Fruit fly (Drosophila melanogaster) whole organism, embryonic: ENCODE results near the gene Jon25Bi.

ENCODE experiments used
- Abd-B ChIP-seq: fragments of 200-800 bp; sonication (Bioruptor generic); optimal IDR thresholded peaks from 2 replicates; lab custom pipeline; 2018; ENCODE audit warnings: missing biosample characterization, mild to moderate bottlenecking, missing genetic modification characterization, moderate library complexity
- B-H1 ChIP-seq: fragments of 200-800 bp; sonication (Bioruptor generic); IDR thresholded peaks from 3 replicates; pipeline ENCODE4 v1.3.6; 2022; ENCODE audit warnings: missing biosample characterization, missing genetic modification characterization
- CG10366 ChIP-seq: fragments of 200-800 bp; sonication (Bioruptor generic); IDR thresholded peaks from 2 replicates; pipeline ENCODE4 v1.3.6; 2022; ENCODE audit warnings: missing biosample characterization, missing genetic modification characterization
- CG10462 ChIP-seq: fragments of 200-800 bp; sonication (Bioruptor generic); optimal IDR thresholded peaks from 2 replicates; lab custom pipeline; 2016; ENCODE audit warnings: missing biosample characterization, missing genetic modification characterization
- CG10543 ChIP-seq: fragments of 200-800 bp; sonication (Bioruptor generic); optimal IDR thresholded peaks from 3 replicates; lab custom pipeline; 2017; ENCODE audit warnings: missing biosample characterization, mild to moderate bottlenecking, missing genetic modification characterization, moderate library complexity
- CG10565 ChIP-seq: fragments of 200-800 bp; sonication (Bioruptor generic); optimal IDR thresholded peaks from 3 replicates; lab custom pipeline; 2016; ENCODE audit warnings: missing biosample characterization, mild to moderate bottlenecking, missing genetic modification characterization
- CG11093 ChIP-seq: fragments of 200-800 bp; sonication (Bioruptor generic); IDR thresholded peaks from 3 replicates; pipeline ENCODE4 v1.3.6; 2022; ENCODE audit warnings: missing biosample characterization, missing genetic modification characterization
- CG11560 ChIP-seq: fragments of 200-800 bp; sonication (Bioruptor generic); IDR thresholded peaks from 3 replicates; pipeline ENCODE4 v1.3.6; 2022; ENCODE audit warnings: missing biosample characterization, missing genetic modification characterization
- CG12071 ChIP-seq: fragments of 200-800 bp; sonication (Bioruptor generic); optimal IDR thresholded peaks from 3 replicates; lab custom pipeline; 2018; ENCODE audit warnings: missing biosample characterization, mild to moderate bottlenecking, missing genetic modification characterization
- CG1233 ChIP-seq: fragments of 200-800 bp; sonication (Bioruptor generic); optimal IDR thresholded peaks from 4 replicates; lab custom pipeline; 2018; ENCODE audit warnings: missing biosample characterization, mild to moderate bottlenecking, missing genetic modification characterization
- CG14860 ChIP-seq: fragments of 200-800 bp; sonication (Bioruptor generic); IDR thresholded peaks from 3 replicates; pipeline ENCODE4 v1.3.6; 2022; ENCODE audit warnings: missing biosample characterization, missing genetic modification characterization; ENCODE audit not compliant: partially characterized antibody
- CG17359 ChIP-seq: fragments of 200-800 bp; sonication (Bioruptor generic); optimal IDR thresholded peaks from 3 replicates; lab custom pipeline; 2018; ENCODE audit warnings: missing biosample characterization, mild to moderate bottlenecking, missing genetic modification characterization, moderate library complexity
- CG2875 ChIP-seq: fragments of 200-800 bp; sonication (Bioruptor generic); optimal IDR thresholded peaks from 2 replicates; lab custom pipeline; 2017; ENCODE audit warnings: missing biosample characterization, mild to moderate bottlenecking, missing genetic modification characterization, missing genetic modification reagents
- CG3407 ChIP-seq: fragments of 200-800 bp; sonication (Bioruptor generic); optimal IDR thresholded peaks from 2 replicates; lab custom pipeline; 2018; ENCODE audit warnings: missing biosample characterization, mild to moderate bottlenecking, missing genetic modification characterization
- CG34422 ChIP-seq: fragments of 200-800 bp; sonication (Bioruptor generic); IDR thresholded peaks from 3 replicates; pipeline ENCODE4 v1.3.6; 2022; ENCODE audit warnings: missing biosample characterization, missing genetic modification characterization
- CG4854 ChIP-seq: fragments of 200-800 bp; sonication (Bioruptor generic); optimal IDR thresholded peaks from 2 replicates; lab custom pipeline; 2016; ENCODE audit warnings: missing biosample characterization, missing genetic modification characterization, inconsistent platforms
- CG5245 ChIP-seq: fragments of 200-800 bp; sonication (Bioruptor generic); optimal IDR thresholded peaks from 3 replicates; lab custom pipeline; 2016; ENCODE audit warnings: missing biosample characterization, missing genetic modification characterization
- CG7372 ChIP-seq: fragments of 200-800 bp; sonication (Bioruptor generic); IDR thresholded peaks from 2 replicates; pipeline ENCODE4 v1.3.6; 2022; ENCODE audit warnings: missing biosample characterization, missing genetic modification characterization
- CG7745 ChIP-seq: fragments of 200-800 bp; sonication (Bioruptor generic); optimal IDR thresholded peaks from 2 replicates; lab custom pipeline; 2018; ENCODE audit warnings: missing biosample characterization, mild to moderate bottlenecking, missing genetic modification characterization, moderate library complexity
- CG8944 ChIP-seq: fragments of 200-800 bp; sonication (Bioruptor generic); optimal IDR thresholded peaks from 3 replicates; lab custom pipeline; 2016; ENCODE audit warnings: missing biosample characterization, missing genetic modification characterization
- CG9817 ChIP-seq: fragments of 200-800 bp; sonication (Bioruptor generic); optimal IDR thresholded peaks from 2 replicates; lab custom pipeline; 2018; ENCODE audit warnings: missing biosample characterization, mild to moderate bottlenecking, missing genetic modification characterization, moderate library complexity
- CG9876 ChIP-seq: fragments of 200-800 bp; sonication (Bioruptor generic); optimal IDR thresholded peaks from 2 replicates; lab custom pipeline; 2016; ENCODE audit warnings: missing biosample characterization, missing genetic modification characterization
- CkIIα-i1 ChIP-seq: fragments of 200-800 bp; sonication (Bioruptor generic); IDR thresholded peaks from 2 replicates; pipeline ENCODE4 v1.3.6; 2022; ENCODE audit warnings: missing biosample characterization, missing genetic modification characterization
- Dip2 ChIP-seq: fragments of 200-800 bp; sonication (Bioruptor generic); IDR thresholded peaks from 2 replicates; pipeline ENCODE4 v1.3.6; 2022; ENCODE audit warnings: missing biosample characterization, missing genetic modification characterization
- E2f1 ChIP-seq: fragments of 200-800 bp; sonication (Bioruptor generic); IDR thresholded peaks from 2 replicates; pipeline ENCODE4 v1.3.6; 2022; ENCODE audit warnings: missing biosample characterization, missing genetic modification characterization
- Ets65A ChIP-seq: fragments of 200-800 bp; sonication (Bioruptor generic); peaks from one replicate; lab custom pipeline; 2016; ENCODE audit warnings: missing biosample characterization, missing genetic modification characterization
- Fer1 ChIP-seq: fragments of 200-800 bp; sonication (Bioruptor generic); optimal IDR thresholded peaks from 2 replicates; lab custom pipeline; 2017; ENCODE audit warnings: missing biosample characterization, mild to moderate bottlenecking, missing genetic modification characterization
- Fer2 ChIP-seq: fragments of 200-800 bp; sonication (Bioruptor generic); optimal IDR thresholded peaks from 2 replicates; lab custom pipeline; 2018; ENCODE audit warnings: missing biosample characterization, mild to moderate bottlenecking, missing genetic modification characterization, moderate library complexity
- Gug ChIP-seq: fragments of 200-800 bp; sonication (Bioruptor generic); IDR thresholded peaks from 4 replicates; pipeline ENCODE4 v1.3.6; 2022; ENCODE audit warnings: missing biosample characterization, missing genetic modification characterization
- HmgD ChIP-seq: fragments of 200-800 bp; sonication (Bioruptor generic); optimal IDR thresholded peaks from 3 replicates; lab custom pipeline; 2016; ENCODE audit warnings: missing biosample characterization, missing genetic modification characterization
- Neu2 ChIP-seq: fragments of 200-800 bp; sonication (Bioruptor generic); optimal IDR thresholded peaks from 3 replicates; lab custom pipeline; 2016; ENCODE audit warnings: missing biosample characterization, missing genetic modification characterization, borderline replicate concordance
- NfI ChIP-seq: fragments of 200-800 bp; sonication (Bioruptor generic); optimal IDR thresholded peaks from 3 replicates; lab custom pipeline; 2018; ENCODE audit warnings: missing biosample characterization, mild to moderate bottlenecking, missing genetic modification characterization, moderate library complexity
- Opbp ChIP-seq: fragments of 200-800 bp; sonication (Bioruptor generic); IDR thresholded peaks from 3 replicates; pipeline ENCODE4 v1.3.6; 2022; ENCODE audit warnings: missing biosample characterization, missing genetic modification characterization; ENCODE audit not compliant: partially characterized antibody
- Side ChIP-seq: fragments of 200-800 bp; sonication (Bioruptor generic); optimal IDR thresholded peaks from 2 replicates; lab custom pipeline; 2016; ENCODE audit warnings: missing biosample characterization, missing genetic modification characterization
- Sox102F ChIP-seq: fragments of 200-800 bp; sonication (Bioruptor generic); optimal IDR thresholded peaks from 2 replicates; lab custom pipeline; 2018; ENCODE audit warnings: missing biosample characterization, mild to moderate bottlenecking, missing genetic modification characterization, moderate library complexity
- Ssrp ChIP-seq: fragments of 200-800 bp; sonication (Bioruptor generic); optimal IDR thresholded peaks from 2 replicates; lab custom pipeline; 2018; ENCODE audit warnings: missing biosample characterization, mild to moderate bottlenecking, missing genetic modification characterization, moderate library complexity
- ab ChIP-seq: fragments of 200-800 bp; sonication (Bioruptor generic); optimal IDR thresholded peaks from 2 replicates; lab custom pipeline; 2016; ENCODE audit warnings: missing biosample characterization, missing genetic modification characterization
- al ChIP-seq: fragments of 200-800 bp; sonication (Bioruptor generic); IDR thresholded peaks from 2 replicates; pipeline ENCODE4 v1.3.6; 2022; ENCODE audit warnings: missing biosample characterization, missing genetic modification characterization
- chif ChIP-seq, 2 experiments: fragments of 200-800 bp; sonication (Bioruptor generic); optimal IDR thresholded peaks; 3 replicates each; lab custom pipeline; 2016; ENCODE audit warnings: missing biosample characterization in 2 of 2, missing genetic modification characterization in 2 of 2
- fd64A ChIP-seq: fragments of 200-800 bp; sonication (Bioruptor generic); optimal IDR thresholded peaks from 3 replicates; lab custom pipeline; 2018; ENCODE audit warnings: missing biosample characterization, mild to moderate bottlenecking, missing genetic modification characterization
- ham ChIP-seq: fragments of 200-800 bp; sonication (Bioruptor generic); IDR thresholded peaks from 2 replicates; pipeline ENCODE4 v1.3.6; 2022; ENCODE audit warnings: missing biosample characterization, missing genetic modification characterization
- lola ChIP-seq, 3 experiments: fragments of >200 bp in 2 of 3; fragments of 200-800 bp in 1 of 3; sonication (Bioruptor generic) in 1 of 3; optimal IDR thresholded peaks; 2 replicates each; lab custom pipeline; 2017 to 2019; ENCODE audit warnings: missing biosample characterization in 3 of 3, missing genetic modification characterization in 3 of 3, mild to moderate bottlenecking in 1 of 3, moderate library complexity in 1 of 3
- nom ChIP-seq: fragments of 200-800 bp; sonication (Bioruptor generic); optimal IDR thresholded peaks from 2 replicates; lab custom pipeline; 2017; ENCODE audit warnings: missing biosample characterization, missing genetic modification characterization, mild to moderate bottlenecking, moderate library complexity, missing genetic modification reagents
- pum ChIP-seq: fragments of 200-800 bp; sonication (Bioruptor generic); optimal IDR thresholded peaks from 2 replicates; lab custom pipeline; 2016; ENCODE audit warnings: missing biosample characterization, missing genetic modification characterization
- ranshi ChIP-seq: fragments of 200-800 bp; sonication (Bioruptor generic); IDR thresholded peaks from 2 replicates; pipeline ENCODE4 v1.3.6; 2022; ENCODE audit warnings: missing biosample characterization, missing genetic modification characterization
- sisA ChIP-seq: fragments of 200-800 bp; sonication (Bioruptor generic); IDR thresholded peaks from 2 replicates; pipeline ENCODE4 v1.3.6; 2022; ENCODE audit warnings: missing biosample characterization, missing genetic modification characterization
- stc ChIP-seq: fragments of 200-800 bp; sonication (Bioruptor generic); IDR thresholded peaks from 2 replicates; pipeline ENCODE4 v1.3.6; 2022; ENCODE audit warnings: missing biosample characterization, missing genetic modification characterization
- tgo ChIP-seq: fragments of 200-800 bp; sonication (Bioruptor generic); IDR thresholded peaks from 3 replicates; pipeline ENCODE4 v1.3.6; 2022; ENCODE audit warnings: missing biosample characterization, missing genetic modification characterization
- tll ChIP-seq, 2 experiments: fragments of 200-800 bp in 1 of 2; fragments of >200 bp in 1 of 2; sonication (Bioruptor generic) in 1 of 2; optimal IDR thresholded peaks; 2 replicates each; lab custom pipeline; 2017 to 2019; ENCODE audit warnings: missing biosample characterization in 2 of 2, missing genetic modification characterization in 2 of 2, mild to moderate bottlenecking in 1 of 2, moderate library complexity in 1 of 2
- wek ChIP-seq: fragments of 200-800 bp; sonication (Bioruptor generic); optimal IDR thresholded peaks from 3 replicates; lab custom pipeline; 2018; ENCODE audit warnings: missing biosample characterization, mild to moderate bottlenecking, missing genetic modification characterization, moderate library complexity

The Jon25Bi gene

DNA sequence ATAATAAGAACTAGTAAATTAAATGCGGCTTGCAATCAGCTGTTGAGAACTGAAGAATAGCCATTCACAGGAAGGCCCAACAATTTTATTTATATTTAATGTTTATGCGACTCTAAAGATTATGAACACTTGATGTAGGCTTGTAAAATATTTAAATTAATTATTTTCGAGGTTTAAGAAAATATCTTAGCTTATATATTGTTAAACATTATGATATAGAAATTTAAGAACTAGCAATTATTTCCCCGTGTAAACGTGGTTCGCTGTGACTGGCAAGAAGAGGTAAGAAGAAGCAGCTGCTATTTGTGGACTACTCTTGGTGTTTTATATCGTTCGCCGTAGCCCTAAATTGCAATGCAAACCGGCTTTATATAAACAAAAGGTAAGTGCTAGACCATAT lies 9.6 kb downstream of the Jon25Bi start, which contains the start of the genes mRpL24 and betaggt-I (continued):
- TF ChIP-seq fd64A (GFP tag; lab: Kevin White, UChicago) (peak; percentile 53), sisA (GFP tag; lab: Robert Waterston, UW) (peak; percentile 88), stc (GFP tag; lab: Robert Waterston, UW) (peak; percentile 97), CG7745 (tag; lab: Kevin White, UChicago) (peak; percentile 58), CkIIα-i1 (GFP tag; lab: Robert Waterston, UW) (peak; percentile 64; the same call in 1 of the 2 replicates), CG4854 (GFP tag; lab: Kevin White, UChicago) (peak; percentile 87), nom (GFP tag; lab: Kevin White, UChicago) (peak; percentile 88), CG12071 (peak; percentile 78), CG10543 (peak; percentile 94), Gug (GFP tag; lab: Robert Waterston, UW) (peak; percentile 89), Dip2 (peak; percentile 51; the same call in 1 of the 2 replicates), E2f1 (GFP tag; lab: Robert Waterston, UW) (peak; percentile 97), tgo (GFP tag; lab: Robert Waterston, UW) (peak; percentile 97), CG11560 (tag; lab: Robert Waterston, UW) (peak; percentile 83), NfI (GFP tag; lab: Kevin White, UChicago) (peak; percentile 97), CG10565 (GFP tag; lab: Kevin White, UChicago) (peak; percentile 71), ab (GFP tag; lab: Kevin White, UChicago) (peak; percentile 35), CG11093 (peak; percentile 94), Abd-B (GFP tag; lab: Kevin White, UChicago) (peak; percentile 96), pum (GFP tag; lab: Kevin White, UChicago) (peak; percentile 80), CG17359 (tag; lab: Kevin White, UChicago) (peak; percentile 97), HmgD (GFP tag; lab: Kevin White, UChicago) (no peak), CG9876 (GFP tag; lab: Kevin White, UChicago) (peak; percentile 71), CG5245 (GFP tag; lab: Kevin White, UChicago) (peak; percentile 86), Neu2 (GFP tag; lab: Kevin White, UChicago) (no peak), lola (GFP tag; optimal IDR thresholded peaks at IDR 0.05; lab: Kevin White, UChicago) (peak in 1 of 3 experiments; percentile 96), CG10366 (GFP tag; lab: Robert Waterston, UW) (peak; percentile 97), CG8944 (GFP tag; lab: Kevin White, UChicago) (peak; percentile 75), chif (GFP tag; optimal IDR thresholded peaks at IDR 0.05; lab: Kevin White, UChicago) (peak; percentile 82 to 87), al (peak; percentile 95), Ssrp (peak; percentile 97), wek (GFP tag; lab: Kevin White, UChicago) (peak; percentile 74), CG7372 (peak; percentile 96), CG2875 (peak; percentile 80), CG14860 (GFP tag; lab: Robert Waterston, UW) (0 out of 3 replicates have a peak, but pooled peaks have one; percentile 7), CG10462 (GFP tag; lab: Kevin White, UChicago) (peak; percentile 91), Ets65A (GFP tag; lab: Kevin White, UChicago) (peak; percentile 94), CG1233 (GFP tag; lab: Kevin White, UChicago) (peak; percentile 95), Opbp (GFP tag; lab: Robert Waterston, UW) (no peak), CG9817 (tag; lab: Kevin White, UChicago) (peak; percentile 98), CG34422 (GFP tag; lab: Robert Waterston, UW) (peak; percentile 98), tll (GFP tag; optimal IDR thresholded peaks at IDR 0.05; lab: Kevin White, UChicago) (peak in 1 of 2 experiments; percentile 27), Sox102F (GFP tag; lab: Kevin White, UChicago) (peak; percentile 98), ham (GFP tag; lab: Robert Waterston, UW) (peak; percentile 88), ranshi (GFP tag; lab: Robert Waterston, UW) (peak; percentile 97), CG3407 (GFP tag; lab: Kevin White, UChicago) (peak; percentile 92), B-H1 (GFP tag; lab: Robert Waterston, UW) (peak; percentile 96), Side (GFP tag; lab: Kevin White, UChicago) (peak; percentile 63), Fer2 (tag; lab: Kevin White, UChicago) (peak; percentile 96), Fer1 (GFP tag; lab: Kevin White, UChicago) (peak; percentile 96)
